Worm (Caenorhabditis elegans) whole organism, L4/young adult: ENCODE data around the gene fbxc-47.

Experiments
- dao-5 ChIP-seq: sonication (generic microtip); optimal IDR thresholded peaks from 2 replicates; lab custom pipeline; 2016; ENCODE audit warnings: missing genotype, missing genetic modification characterization, moderate library complexity, missing compliant biosample characterization
- him-1 ChIP-seq: sonication (generic microtip); optimal IDR thresholded peaks from 2 replicates; lab custom pipeline; 2016; ENCODE audit warnings: missing genotype, missing genetic modification reagents, missing genetic modification characterization, missing compliant biosample characterization

ce11 chrIV:3803252-3803651, 2.1 kb upstream of the fbxc-47 start, which contains the start of the genes algn-14 and M02B7.2:
- TF ChIP-seq him-1 (tag; lab: Kevin White, UChicago) (no peak), dao-5 (tag; lab: Kevin White, UChicago) (no peak)
